Worm (Caenorhabditis elegans) whole organism, early embryonic: ENCODE data around the gene ZK1086.2.

ENCODE experiments used
- B0310.2 ChIP-seq: sonication (generic microtip); optimal IDR thresholded peaks from 2 replicates; lab custom pipeline; 2016; ENCODE audit warnings: mild to moderate bottlenecking, missing genetic modification characterization, missing compliant biosample characterization
- F13C5.2 ChIP-seq: sonication (generic microtip); optimal IDR thresholded peaks from 2 replicates; lab custom pipeline; 2017; ENCODE audit warnings: mild to moderate bottlenecking, missing genetic modification characterization, inconsistent platforms, missing compliant biosample characterization
- aly-1 ChIP-seq: sonication (generic microtip); optimal IDR thresholded peaks from 2 replicates; lab custom pipeline; 2016; ENCODE audit warnings: missing genetic modification characterization, missing compliant biosample characterization
- ama-1 ChIP-seq: fragments of 150-350 bp; optimal IDR thresholded peaks from 2 replicates; lab custom pipeline; 2014
- ceh-13 ChIP-seq: fragments of 200-800 bp; sonication (Bioruptor generic); optimal IDR thresholded peaks from 2 replicates; lab custom pipeline; 2018; ENCODE audit warnings: mild to moderate bottlenecking, missing genetic modification characterization, missing compliant biosample characterization
- ceh-36 ChIP-seq: sonication (generic microtip); optimal IDR thresholded peaks from 2 replicates; lab custom pipeline; 2016; ENCODE audit warnings: missing genetic modification characterization, inconsistent platforms, missing compliant biosample characterization
- ets-7 ChIP-seq: sonication (generic microtip); optimal IDR thresholded peaks from 2 replicates; lab custom pipeline; 2016; ENCODE audit warnings: missing genotype, missing genetic modification characterization, missing compliant biosample characterization
- flt-1 ChIP-seq: fragments of 200-800 bp; sonication (Bioruptor generic); IDR thresholded peaks from 2 replicates; pipeline ENCODE4 v1.3.6; 2022; ENCODE audit warnings: missing genetic modification characterization, missing compliant biosample characterization
- hmbx-1 ChIP-seq: sonication (generic microtip); optimal IDR thresholded peaks from 2 replicates; lab custom pipeline; 2016; ENCODE audit warnings: mild to moderate bottlenecking, missing genetic modification characterization, missing compliant biosample characterization
- hmg-4 ChIP-seq: fragments of 200-800 bp; sonication (Bioruptor generic); optimal IDR thresholded peaks from 2 replicates; lab custom pipeline; 2018; ENCODE audit warnings: mild to moderate bottlenecking, missing genetic modification characterization, missing compliant biosample characterization
- hnd-1 ChIP-seq: sonication (generic microtip); optimal IDR thresholded peaks from 2 replicates; lab custom pipeline; 2016; ENCODE audit warnings: missing genetic modification characterization, missing compliant biosample characterization
- pes-1 ChIP-seq: fragments of 200-800 bp; sonication (Bioruptor generic); IDR thresholded peaks from 2 replicates; pipeline ENCODE4 v1.3.6; 2022; ENCODE audit warnings: missing genetic modification reagents, missing genetic modification characterization, missing compliant biosample characterization
- scrt-1 ChIP-seq: fragments of 200-800 bp; sonication (Bioruptor generic); IDR thresholded peaks from 2 replicates; pipeline ENCODE4 v1.3.6; 2022; ENCODE audit warnings: missing genetic modification characterization, missing compliant biosample characterization
- sea-1 ChIP-seq: fragments of 200-800 bp; sonication (Bioruptor generic); conservative IDR thresholded peaks from 2 replicates; pipeline ENCODE4 v1.3.6; 2022; ENCODE audit warnings: missing genetic modification characterization, missing compliant biosample characterization
- tbx-11 ChIP-seq: fragments of 200-800 bp; sonication (Bioruptor generic); IDR thresholded peaks from 2 replicates; pipeline ENCODE4 v1.3.6; 2022; ENCODE audit warnings: missing genetic modification characterization, missing compliant biosample characterization
- tbx-37 ChIP-seq: fragments of 200-800 bp; sonication (Bioruptor generic); conservative IDR thresholded peaks from 2 replicates; pipeline ENCODE4 v1.3.6; 2022; ENCODE audit warnings: missing genetic modification reagents, missing genetic modification characterization, missing compliant biosample characterization
- tra-4 ChIP-seq: sonication (generic microtip); optimal IDR thresholded peaks from 2 replicates; lab custom pipeline; 2017; ENCODE audit warnings: missing genetic modification characterization, missing compliant biosample characterization

Gene ZK1086.2

ce11 chrX:13752822-13753581, 40.4 kb downstream of the ZK1086.2 start:
- TF ChIP-seq tbx-11 (GFP tag; lab: Robert Waterston, UW) (no peak), pes-1 (GFP tag; lab: Robert Waterston, UW) (no peak), sea-1 (GFP tag; lab: Robert Waterston, UW) (no peak), scrt-1 (GFP tag; lab: Robert Waterston, UW) (no peak), hmbx-1 (tag; lab: Kevin White, UChicago) (no peak), tra-4 (tag; lab: Kevin White, UChicago) (no peak), hnd-1 (no peak), ceh-36 (tag; lab: Kevin White, UChicago) (no peak), F13C5.2 (tag; lab: Kevin White, UChicago) (no peak), hmg-4 (GFP tag; lab: Kevin White, UChicago) (no peak)

ce11 chrX:13747997-13748396, 45.4 kb downstream of the ZK1086.2 start:
- no peak for TF ChIP-seq flt-1 (GFP tag; lab: Robert Waterston, UW)
- TF ChIP-seq tbx-37 (GFP tag; lab: Robert Waterston, UW): no peak

- TF ChIP-seq flt-1 (GFP tag; lab: Robert Waterston, UW) (no peak), B0310.2 (no peak), tra-4 (tag; lab: Kevin White, UChicago) (no peak), tbx-11 (GFP tag; lab: Robert Waterston, UW) (no peak), hmbx-1 (tag; lab: Kevin White, UChicago) (no peak), aly-1 (tag; lab: Kevin White, UChicago) (no peak), hmg-4 (GFP tag; lab: Kevin White, UChicago) (no peak), ets-7 (no peak)
Observed at ce11 chrX:13746661-13747365, 46.6 kb downstream of the ZK1086.2 start, which contains the start of gene nhr-71. TSS of gene nhr-71 (plus strand) at chrX:13747315.

ce11 chrX:13746231-13746630, 47.2 kb downstream of the ZK1086.2 start:
- TF ChIP-seq flt-1 (GFP tag; lab: Robert Waterston, UW): no peak
- TF ChIP-seq hnd-1: no peak
- no peak for TF ChIP-seq F13C5.2 (tag; lab: Kevin White, UChicago)
- TF ChIP-seq ets-7: no peak
- TF ChIP-seq sea-1 (GFP tag; lab: Robert Waterston, UW): no peak
- TF ChIP-seq aly-1 (tag; lab: Kevin White, UChicago): no peak
- TF ChIP-seq pes-1 (GFP tag; lab: Robert Waterston, UW): no peak
- no peak for TF ChIP-seq B0310.2
- TF ChIP-seq hmg-4 (GFP tag; lab: Kevin White, UChicago): no peak
- TF ChIP-seq ceh-13 (GFP tag; lab: Kevin White, UChicago): no peak
- no peak for TF ChIP-seq ceh-36 (tag; lab: Kevin White, UChicago)
- TF ChIP-seq scrt-1 (GFP tag; lab: Robert Waterston, UW): no peak
- TF ChIP-seq ama-1 (lab: Kevin White, UChicago): no peak
- TF ChIP-seq hmbx-1 (tag; lab: Kevin White, UChicago): no peak
- TF ChIP-seq tbx-37 (GFP tag; lab: Robert Waterston, UW): no peak
- no peak for TF ChIP-seq tra-4 (tag; lab: Kevin White, UChicago)

- TF ChIP-seq ceh-13 (GFP tag; lab: Kevin White, UChicago) (no peak), hnd-1 (no peak), ets-7 (no peak), scrt-1 (GFP tag; lab: Robert Waterston, UW) (no peak), hmg-4 (GFP tag; lab: Kevin White, UChicago) (no peak), flt-1 (GFP tag; lab: Robert Waterston, UW) (no peak), tra-4 (tag; lab: Kevin White, UChicago) (no peak), ceh-36 (tag; lab: Kevin White, UChicago) (no peak), B0310.2 (no peak), pes-1 (GFP tag; lab: Robert Waterston, UW) (no peak), ama-1 (lab: Kevin White, UChicago) (no peak), hmbx-1 (tag; lab: Kevin White, UChicago) (no peak), tbx-37 (GFP tag; lab: Robert Waterston, UW) (no peak), tbx-11 (GFP tag; lab: Robert Waterston, UW) (no peak), F13C5.2 (tag; lab: Kevin White, UChicago) (no peak), sea-1 (GFP tag; lab: Robert Waterston, UW) (no peak), aly-1 (tag; lab: Kevin White, UChicago) (no peak)
Observed at ce11 chrX:13745558-13745957, 47.9 kb downstream of the ZK1086.2 start.

ce11 chrX:13744543-13745113, 48.8 kb downstream of the ZK1086.2 start:
- no peak for TF ChIP-seq ets-7

- TF ChIP-seq hmbx-1 (tag; lab: Kevin White, UChicago) (no peak), ceh-13 (GFP tag; lab: Kevin White, UChicago) (no peak)
Observed at ce11 chrX:13743371-13743770, 50.1 kb downstream of the ZK1086.2 start.
